Worm (Caenorhabditis elegans): ENCODE results near the gene sdz-36.

Gene sdz-36

ce11 chrIV:9734861-9735260 lies 44.1 kb downstream of the sdz-36 start:
- no peak for TF ChIP-seq cebp-2 (GFP tag; IDR thresholded peaks at IDR 0.05)
- TF ChIP-seq ztf-26 (tag; optimal IDR thresholded peaks at IDR 0.05) = no peak
- TF ChIP-seq hmg-1.2 (GFP tag; IDR thresholded peaks at IDR 0.05) = peak; percentile 9; the same call in 1 of the 2 replicates

- peak; percentile 49 for TF ChIP-seq nhr-80 (tag; optimal IDR thresholded peaks at IDR 0.05)
- no peak for TF ChIP-seq F57C9.4 (tag; optimal IDR thresholded peaks at IDR 0.05)
- no peak for TF ChIP-seq mes-4 (tag; optimal IDR thresholded peaks at IDR 0.05)
- no peak for TF ChIP-seq dpl-1 (GFP tag; optimal IDR thresholded peaks at IDR 0.05)
- peak; percentile 30 for TF ChIP-seq attf-5 (GFP tag; optimal IDR thresholded peaks at IDR 0.05)
- peak; percentile 24; the same call in 1 of the 2 replicates for TF ChIP-seq cebp-1 (GFP tag; IDR thresholded peaks at IDR 0.05)
- TF ChIP-seq cebp-1 (tag; optimal IDR thresholded peaks at IDR 0.05) = peak; percentile 77
- 0 out of 2 replicates have a peak, but pooled peaks have one; percentile 17 for TF ChIP-seq nfyb-1 (GFP tag; IDR thresholded peaks at IDR 0.05)
These were observed 45.0 kb downstream of the sdz-36 start for ce11 chrIV:9735750-9736149.

- TF ChIP-seq attf-5 (GFP tag; optimal IDR thresholded peaks at IDR 0.05) = peak; percentile 2
- peak; percentile 51 for TF ChIP-seq nhr-80 (tag; optimal IDR thresholded peaks at IDR 0.05)
- no peak for TF ChIP-seq pbrm-1 (GFP tag; IDR thresholded peaks at IDR 0.05)
- TF ChIP-seq hmg-1.2 (GFP tag; IDR thresholded peaks at IDR 0.05) = peak; percentile 46; the same call in 1 of the 2 replicates
- no peak for TF ChIP-seq zfh-2 (GFP tag; conservative IDR thresholded peaks at IDR 0.05)
These were observed 46.6 kb downstream of the sdz-36 start, which contains the start of gene cka-1 for ce11 chrIV:9737204-9737790. Gene cka-1 (minus strand): TSS chrIV:9737621.

DNA sequence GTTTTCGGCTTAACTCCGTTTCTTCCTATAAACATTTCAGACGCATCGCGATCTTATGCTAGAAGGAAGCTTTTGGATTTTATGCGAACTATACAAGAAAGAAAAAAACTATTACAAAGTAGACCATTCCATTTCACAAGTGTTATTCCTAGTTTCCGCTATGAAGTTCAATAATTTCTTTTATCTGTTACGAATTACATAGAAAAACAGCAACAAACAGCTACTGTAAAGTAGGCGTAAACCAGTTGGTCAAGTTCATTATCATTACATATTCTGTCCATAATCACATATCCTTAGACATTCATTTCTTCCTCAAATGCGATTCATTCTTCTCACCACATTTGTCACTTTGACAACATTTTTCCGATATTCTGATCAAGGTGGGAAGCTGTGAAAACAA lies 47.5 kb downstream of the sdz-36 start, which contains the start of gene C28D4.10:
TSS of gene C28D4.10 (plus strand) at position 301 of the 400 bp plus-strand sequence.
- TF ChIP-seq cebp-2 (GFP tag; IDR thresholded peaks at IDR 0.05) = no peak
- no peak for TF ChIP-seq egrh-3 (GFP tag; IDR thresholded peaks at IDR 0.05)
- no peak for TF ChIP-seq lsl-1 (GFP tag; optimal IDR thresholded peaks at IDR 0.05)
- no peak for TF ChIP-seq lin-40 (tag; optimal IDR thresholded peaks at IDR 0.05)
- TF ChIP-seq ets-4 (GFP tag; optimal IDR thresholded peaks at IDR 0.05) = no peak
- no peak for TF ChIP-seq ztf-22 (GFP tag; optimal IDR thresholded peaks at IDR 0.05)
- no peak for TF ChIP-seq mes-4 (tag; optimal IDR thresholded peaks at IDR 0.05)
- TF ChIP-seq sdz-38 (tag; optimal IDR thresholded peaks at IDR 0.05) = no peak
- TF ChIP-seq madf-8 (GFP tag; conservative IDR thresholded peaks at IDR 0.05) = no peak
- TF ChIP-seq let-526 (GFP tag; IDR thresholded peaks at IDR 0.05) = no peak
- no peak for TF ChIP-seq egl-18 (GFP tag; IDR thresholded peaks at IDR 0.05)
- no peak for TF ChIP-seq Y95B8A.8 (GFP tag; IDR thresholded peaks at IDR 0.05)
- TF ChIP-seq F37B4.10 (GFP tag; IDR thresholded peaks at IDR 0.05) = no peak
- TF ChIP-seq ztf-25 (GFP tag; IDR thresholded peaks at IDR 0.05) = no peak
- TF ChIP-seq ceh-27 (GFP tag; optimal IDR thresholded peaks at IDR 0.05) = no peak

ce11 chrIV:9739001-9739400 lies 48.3 kb downstream of the sdz-36 start:
- TF ChIP-seq zim-3 (tag; optimal IDR thresholded peaks at IDR 0.05) (no peak), attf-3 (GFP tag; conservative IDR thresholded peaks at IDR 0.05) (no peak), lsl-1 (GFP tag; optimal IDR thresholded peaks at IDR 0.05) (peak; percentile 38), nfya-1 (tag; optimal IDR thresholded peaks at IDR 0.05; ENCODE audit: borderline replicate concordance, insufficient read depth) (no peak), aptf-3 (GFP tag; IDR thresholded peaks at IDR 0.05) (no peak), ceh-27 (GFP tag; optimal IDR thresholded peaks at IDR 0.05) (no peak), F57A8.1 (GFP tag; optimal IDR thresholded peaks at IDR 0.05) (no peak), F52B5.7 (tag; optimal IDR thresholded peaks at IDR 0.05) (peak; percentile 68), ccch-3 (GFP tag; optimal IDR thresholded peaks at IDR 0.05) (no peak), nfyb-1 (GFP tag; IDR thresholded peaks at IDR 0.05) (peak; percentile 67; the same call in 1 of the 2 replicates), madf-8 (GFP tag; conservative IDR thresholded peaks at IDR 0.05) (no peak), him-1 (tag; optimal IDR thresholded peaks at IDR 0.05) (peak; percentile 35), egrh-3 (GFP tag; IDR thresholded peaks at IDR 0.05) (no peak), nhr-90 (tag; optimal IDR thresholded peaks at IDR 0.05) (no peak), hlh-12 (tag; optimal IDR thresholded peaks at IDR 0.05) (no peak), mcd-1 (GFP tag; IDR thresholded peaks at IDR 0.05) (no peak), Y53G8AR.9 (GFP tag; conservative IDR thresholded peaks at IDR 0.05) (0 out of 2 replicates have a peak, but pooled peaks have one; percentile 65), chd-7 (tag; optimal IDR thresholded peaks at IDR 0.05) (no peak), madf-3 (GFP tag; IDR thresholded peaks at IDR 0.05) (peak; percentile 5; the same call in 1 of the 2 replicates), lin-40 (tag; optimal IDR thresholded peaks at IDR 0.05) (no peak), attf-5 (GFP tag; optimal IDR thresholded peaks at IDR 0.05) (no peak), pha-4 (tag; optimal IDR thresholded peaks at IDR 0.05) (no peak)

Measured in whole organism, young adult.